Worm (Caenorhabditis elegans): ENCODE data around the gene Y55B1BL.2.

ce11 chrIII:382470-382869 is 20.1 kb upstream of the Y55B1BL.2 start, which contains the start of gene K10F12.7:
- no peak for TF ChIP-seq nhr-76 (tag; optimal IDR thresholded peaks at IDR 0.05)
- no peak for TF ChIP-seq dmd-8 (GFP tag; IDR thresholded peaks at IDR 0.05)
- TF ChIP-seq lsy-2 (tag; optimal IDR thresholded peaks at IDR 0.05), result no peak
- no peak for TF ChIP-seq mxl-2 (GFP tag; conservative IDR thresholded peaks at IDR 0.05)
- no peak for TF ChIP-seq ceh-20 (GFP tag; IDR thresholded peaks at IDR 0.05)
- TF ChIP-seq nhr-237 (tag; optimal IDR thresholded peaks at IDR 0.05), result no peak
- TF ChIP-seq snpc-4 (tag; optimal IDR thresholded peaks at IDR 0.05), result no peak
- TF ChIP-seq unc-62 (GFP tag; optimal IDR thresholded peaks at IDR 0.05 in 1 of 2), result no peak
- TF ChIP-seq unc-62 (tag; optimal IDR thresholded peaks at IDR 0.05), result no peak
- no peak for TF ChIP-seq nhr-25 (tag; optimal IDR thresholded peaks at IDR 0.05; ENCODE audit: borderline replicate concordance, insufficient read depth)
- TF ChIP-seq lin-15B (tag; optimal IDR thresholded peaks at IDR 0.05), result no peak
- no peak for TF ChIP-seq aly-2 (tag; optimal IDR thresholded peaks at IDR 0.05)
- no peak for TF ChIP-seq snpc-1.2 (GFP tag; IDR thresholded peaks at IDR 0.05)

Measured in whole organism, L4 larva.